Worm (Caenorhabditis elegans): ENCODE data around the gene F13E9.15.

F13E9.15 gene

ce11 chrIV:10933062-10933552 is 43.4 kb upstream of the F13E9.15 start, which contains the start of the genes dnc-1 and lsm-7 (continued):
- TF ChIP-seq F39B2.1 (GFP tag; IDR thresholded peaks at IDR 0.05) (no peak), ccch-3 (GFP tag; optimal IDR thresholded peaks at IDR 0.05) (no peak), ZK185.1 (tag; optimal IDR thresholded peaks at IDR 0.05; ENCODE audit: poor library complexity, severe bottlenecking) (peak; percentile 53), aptf-2 (GFP tag; conservative IDR thresholded peaks at IDR 0.05) (no peak), lin-35 (GFP tag; optimal IDR thresholded peaks at IDR 0.05) (peak in 1 of 3 experiments; percentile 69), ceh-100 (GFP tag; IDR thresholded peaks at IDR 0.05) (no peak), tlf-1 (GFP tag; optimal IDR thresholded peaks at IDR 0.05) (peak; percentile 20), pha-4 (tag; optimal IDR thresholded peaks at IDR 0.05) (peak; percentile 64), bed-1 (GFP tag; IDR thresholded peaks at IDR 0.05) (no peak), lin-26 (GFP tag; IDR thresholded peaks at IDR 0.05) (peak; percentile 59; the same call in 1 of the 2 replicates), lsl-1 (GFP tag; optimal IDR thresholded peaks at IDR 0.05) (peak; percentile 51), ceh-91 (GFP tag; IDR thresholded peaks at IDR 0.05) (no peak), attf-6 (GFP tag; IDR thresholded peaks at IDR 0.05) (no peak), mcd-1 (GFP tag; IDR thresholded peaks at IDR 0.05) (peak; percentile 65), Y56A3A.18 (GFP tag; IDR thresholded peaks at IDR 0.05) (no peak), athp-1 (tag; optimal IDR thresholded peaks at IDR 0.05) (peak; percentile 18), let-607 (tag; optimal IDR thresholded peaks at IDR 0.05) (peak; percentile 19 to 25), F22D6.2 (tag; optimal IDR thresholded peaks at IDR 0.05) (no peak), nfyb-1 (GFP tag; IDR thresholded peaks at IDR 0.05) (peak; percentile 56), F55B11.4 (tag; optimal IDR thresholded peaks at IDR 0.05; ENCODE audit: borderline replicate concordance, insufficient read depth) (no peak), F33H1.4 (GFP tag; IDR thresholded peaks at IDR 0.05) (peak; percentile 39), dox-1 (GFP tag; IDR thresholded peaks at IDR 0.05) (peak; percentile 85), nhr-90 (tag; optimal IDR thresholded peaks at IDR 0.05) (no peak), efl-1 (GFP tag; optimal IDR thresholded peaks at IDR 0.05) (no peak), Y67H2A.10 (GFP tag; conservative IDR thresholded peaks at IDR 0.05) (0 out of 2 replicates have a peak, but pooled peaks have one; percentile 34), ztf-18 (tag; optimal IDR thresholded peaks at IDR 0.05) (peak; percentile 94), F49E8.2 (tag; optimal IDR thresholded peaks at IDR 0.05; ENCODE audit: insufficient read depth) (no peak), ceh-27 (GFP tag; optimal IDR thresholded peaks at IDR 0.05) (peak; percentile 3), K11D2.4 (GFP tag; IDR thresholded peaks at IDR 0.05) (peak; percentile 68), hmg-1.2 (GFP tag; IDR thresholded peaks at IDR 0.05) (no peak), fkh-3 (tag; optimal IDR thresholded peaks at IDR 0.05) (no peak), lin-40 (tag; optimal IDR thresholded peaks at IDR 0.05) (peak; percentile 26), attf-5 (GFP tag; optimal IDR thresholded peaks at IDR 0.05) (peak; percentile 96), B0019.2 (GFP tag; conservative IDR thresholded peaks at IDR 0.05) (0 out of 2 replicates have a peak, but pooled peaks have one; percentile 6), atf-7 (tag; optimal IDR thresholded peaks at IDR 0.05) (no peak), lin-54 (GFP tag; optimal IDR thresholded peaks at IDR 0.05) (peak; percentile 77), pbrm-1 (GFP tag; IDR thresholded peaks at IDR 0.05) (peak; percentile 64; the same call in 1 of the 2 replicates), cebp-1 (GFP tag; IDR thresholded peaks at IDR 0.05) (peak; percentile 93), cebp-1 (tag; optimal IDR thresholded peaks at IDR 0.05) (peak; percentile 99), F23B12.7 (tag; optimal IDR thresholded peaks at IDR 0.05; ENCODE audit: insufficient read depth) (peak; percentile 80), nhr-80 (tag; optimal IDR thresholded peaks at IDR 0.05) (peak; percentile 67), madf-10 (tag; optimal IDR thresholded peaks at IDR 0.05) (peak; percentile 5), F57A8.1 (GFP tag; optimal IDR thresholded peaks at IDR 0.05) (no peak), unc-62 (GFP tag; optimal IDR thresholded peaks at IDR 0.05) (no peak), D2030.7 (GFP tag; IDR thresholded peaks at IDR 0.05) (no peak), ztf-22 (GFP tag; optimal IDR thresholded peaks at IDR 0.05) (no peak), F57C9.4 (tag; optimal IDR thresholded peaks at IDR 0.05) (no peak), K12H6.12 (tag; optimal IDR thresholded peaks at IDR 0.05) (peak; percentile 52)
